Worm (Caenorhabditis elegans) whole organism, L1 larva: ENCODE measurements around the gene nhr-258.
A peak's percentile ranks its signal among the peaks of the same experiment; 100 is the strongest.

ENCODE experiments used
- C04F5.9 ChIP-seq: sonication (generic microtip); optimal IDR thresholded peaks from 2 replicates; lab custom pipeline; 2016; ENCODE audit warnings: missing genetic modification characterization, missing compliant biosample characterization
- C34B4.2 ChIP-seq: sonication (generic microtip); optimal IDR thresholded peaks from 2 replicates; lab custom pipeline; 2017; ENCODE audit warnings: mild to moderate bottlenecking, missing genetic modification characterization, missing compliant biosample characterization
- F16B12.6 ChIP-seq: fragments of 150-350 bp; optimal IDR thresholded peaks from 2 replicates; lab custom pipeline; 2014; ENCODE audit warnings: missing biosample characterization, missing genetic modification characterization
- Y116A8C.19 ChIP-seq: sonication (generic microtip); optimal IDR thresholded peaks from 2 replicates; lab custom pipeline; 2016; ENCODE audit warnings: missing compliant biosample characterization, missing genetic modification characterization, borderline replicate concordance
- aha-1 ChIP-seq: fragments of 150-350 bp; optimal IDR thresholded peaks from 2 replicates; lab custom pipeline; 2014; ENCODE audit warnings: missing biosample characterization, missing genetic modification characterization
- aly-2 ChIP-seq: fragments of 150-350 bp; optimal IDR thresholded peaks from 2 replicates; lab custom pipeline; 2014; ENCODE audit warnings: missing biosample characterization, missing genetic modification characterization
- blmp-1 ChIP-seq: fragments of 150-350 bp; optimal IDR thresholded peaks from 2 replicates; lab custom pipeline; 2014; ENCODE audit warnings: missing biosample characterization, missing genetic modification characterization
- ceh-82 ChIP-seq, 3 experiments: fragments of 150-350 bp in 1 of 3; sonication (generic microtip) in 2 of 3; optimal IDR thresholded peaks; 2 replicates each; lab custom pipeline; 2014 to 2017; ENCODE audit warnings: missing biosample characterization in 3 of 3, missing genetic modification characterization in 3 of 3
- ceh-90 ChIP-seq: sonication (generic microtip); optimal IDR thresholded peaks from 2 replicates; lab custom pipeline; 2016; ENCODE audit warnings: missing genetic modification characterization, missing compliant biosample characterization
- dpl-1 ChIP-seq, 3 experiments: fragments of 150-350 bp in 2 of 3; sonication (generic microtip) in 1 of 3; optimal IDR thresholded peaks; 2 replicates each; lab custom pipeline; 2014 to 2017; ENCODE audit warnings: missing biosample characterization in 3 of 3, missing genetic modification characterization in 3 of 3, missing genetic modification reagents in 3 of 3
- efl-1 ChIP-seq, 4 experiments: fragments of 150-350 bp; optimal IDR thresholded peaks in 3 of 4; peaks in 1 of 4; 1 replicate in 1 of 4; 2 replicates in 3 of 4; lab custom pipeline; 2014; ENCODE audit warnings: missing biosample characterization in 2 of 4, missing genetic modification characterization in 2 of 4, missing genetic modification reagents in 2 of 4
- efl-3 ChIP-seq: fragments of 200-800 bp; sonication (Bioruptor generic); optimal IDR thresholded peaks from 2 replicates; lab custom pipeline; 2018; ENCODE audit warnings: mild to moderate bottlenecking, missing genetic modification characterization, missing compliant biosample characterization
- egl-13 ChIP-seq: sonication (generic microtip); optimal IDR thresholded peaks from 2 replicates; lab custom pipeline; 2016; ENCODE audit warnings: missing genotype, missing genetic modification reagents, missing genetic modification characterization, missing compliant biosample characterization
- egl-27 ChIP-seq, 2 experiments: fragments of 150-350 bp in 1 of 2; sonication (generic microtip); optimal IDR thresholded peaks; 3 replicates each; lab custom pipeline; 2017 to 2018; ENCODE audit warnings: missing biosample characterization in 2 of 2, missing genetic modification characterization in 2 of 2, missing genetic modification reagents in 2 of 2
- ets-5 ChIP-seq: fragments of 200-800 bp; sonication (Bioruptor generic); IDR thresholded peaks from 2 replicates; pipeline ENCODE4 v1.3.6; 2022; ENCODE audit warnings: missing genetic modification characterization, missing compliant biosample characterization
- fkh-4 ChIP-seq: sonication (generic microtip); optimal IDR thresholded peaks from 2 replicates; lab custom pipeline; 2016; ENCODE audit warnings: missing compliant biosample characterization, missing genetic modification characterization, borderline replicate concordance
- fkh-8 ChIP-seq: sonication (generic microtip); optimal IDR thresholded peaks from 2 replicates; lab custom pipeline; 2016; ENCODE audit warnings: mild to moderate bottlenecking, missing genetic modification characterization, missing compliant biosample characterization
- fos-1 ChIP-seq: fragments of 150-350 bp; optimal IDR thresholded peaks from 2 replicates; lab custom pipeline; 2014; ENCODE audit warnings: missing biosample characterization, missing genetic modification characterization
- grh-1 ChIP-seq: fragments of 200-800 bp; sonication (Bioruptor generic); IDR thresholded peaks from 2 replicates; pipeline ENCODE4 v1.3.6; 2022; ENCODE audit warnings: missing genetic modification reagents, missing genetic modification characterization, missing compliant biosample characterization
- hlh-4 ChIP-seq: sonication (generic microtip); optimal IDR thresholded peaks from 2 replicates; lab custom pipeline; 2016; ENCODE audit warnings: mild to moderate bottlenecking, missing genetic modification characterization, missing compliant biosample characterization
- hpl-2 ChIP-seq: fragments of 150-350 bp; optimal IDR thresholded peaks from 2 replicates; lab custom pipeline; 2014; ENCODE audit warnings: missing biosample characterization, missing genetic modification reagents, missing genetic modification characterization
- irx-1 ChIP-seq: sonication (generic microtip); optimal IDR thresholded peaks from 2 replicates; lab custom pipeline; 2016; ENCODE audit warnings: missing genetic modification characterization, missing compliant biosample characterization
- isw-1 ChIP-seq: fragments of 200-800 bp; sonication (Bioruptor generic); IDR thresholded peaks from 2 replicates; pipeline ENCODE4 v1.3.6; 2022; ENCODE audit warnings: missing genetic modification characterization, missing compliant biosample characterization
- jun-1 ChIP-seq: fragments of 150-350 bp; optimal IDR thresholded peaks from 2 replicates; lab custom pipeline; 2014; ENCODE audit warnings: missing biosample characterization, missing genetic modification reagents, missing genetic modification characterization
- lin-14 ChIP-seq: fragments of 200-800 bp; sonication (Bioruptor generic); optimal IDR thresholded peaks from 2 replicates; lab custom pipeline; 2018; ENCODE audit warnings: mild to moderate bottlenecking, missing genetic modification characterization, moderate library complexity, missing compliant biosample characterization
- lin-15B ChIP-seq: fragments of 150-350 bp; sonication (generic microtip); optimal IDR thresholded peaks from 3 replicates; lab custom pipeline; 2014; ENCODE audit warnings: missing biosample characterization, missing genetic modification characterization
- lin-35 ChIP-seq, 2 experiments: fragments of 150-350 bp; optimal IDR thresholded peaks; 2 replicates each; lab custom pipeline; 2014; ENCODE audit warnings: missing biosample characterization in 2 of 2, missing genetic modification characterization in 2 of 2, missing genetic modification reagents in 2 of 2
- lsy-2 ChIP-seq, 2 experiments: fragments of 150-350 bp; optimal IDR thresholded peaks; 2 replicates each; lab custom pipeline; 2014; ENCODE audit warnings: missing biosample characterization in 2 of 2, missing genetic modification characterization in 2 of 2
- mdl-1 ChIP-seq, 2 experiments: fragments of 150-350 bp; optimal IDR thresholded peaks; 2 replicates each; lab custom pipeline; 2014 to 2017; ENCODE audit warnings: missing biosample characterization in 2 of 2, missing genetic modification characterization in 2 of 2, inconsistent platforms in 1 of 2
- mep-1 ChIP-seq: fragments of 150-350 bp; optimal IDR thresholded peaks from 2 replicates; lab custom pipeline; 2014; ENCODE audit warnings: missing biosample characterization, missing genetic modification characterization
- nhr-11 ChIP-seq: fragments of 150-350 bp; optimal IDR thresholded peaks from 2 replicates; lab custom pipeline; 2014; ENCODE audit warnings: missing biosample characterization, missing genetic modification characterization
- nhr-12 ChIP-seq: sonication (generic microtip); optimal IDR thresholded peaks from 2 replicates; lab custom pipeline; 2017; ENCODE audit warnings: missing biosample characterization, missing genetic modification characterization
- nhr-19 ChIP-seq: fragments of 200-800 bp; sonication (Bioruptor generic); conservative IDR thresholded peaks from 2 replicates; pipeline ENCODE4 v1.3.6; 2022; ENCODE audit warnings: missing genetic modification characterization, missing compliant biosample characterization
- nhr-20 ChIP-seq: sonication (generic microtip); optimal IDR thresholded peaks from 2 replicates; lab custom pipeline; 2016; ENCODE audit warnings: mild to moderate bottlenecking, missing genetic modification characterization, missing compliant biosample characterization
- nhr-28 ChIP-seq: fragments of 150-350 bp; optimal IDR thresholded peaks from 2 replicates; lab custom pipeline; 2014; ENCODE audit warnings: missing biosample characterization, missing genetic modification characterization
- nhr-47 ChIP-seq: sonication (generic microtip); optimal IDR thresholded peaks from 2 replicates; lab custom pipeline; 2016; ENCODE audit warnings: mild to moderate bottlenecking, missing genetic modification characterization, moderate library complexity, missing compliant biosample characterization
- nhr-71 ChIP-seq: sonication (generic microtip); optimal IDR thresholded peaks from 2 replicates; lab custom pipeline; 2016; ENCODE audit warnings: mild to moderate bottlenecking, missing genetic modification characterization, moderate library complexity, missing compliant biosample characterization
- nhr-76 ChIP-seq: sonication (generic microtip); optimal IDR thresholded peaks from 2 replicates; lab custom pipeline; 2017; ENCODE audit warnings: missing biosample characterization, missing genetic modification characterization
- nhr-77 ChIP-seq: fragments of 150-350 bp; optimal IDR thresholded peaks from 2 replicates; lab custom pipeline; 2014; ENCODE audit warnings: missing biosample characterization, missing genetic modification characterization
- nhr-84 ChIP-seq: sonication (generic microtip); optimal IDR thresholded peaks from 2 replicates; lab custom pipeline; 2017; ENCODE audit warnings: missing biosample characterization, missing genetic modification characterization
- nhr-85 ChIP-seq: sonication (generic microtip); peaks from one replicate; lab custom pipeline; 2016; ENCODE audit warnings: missing genetic modification characterization, inconsistent platforms, missing compliant biosample characterization
- pax-3 ChIP-seq: fragments of 200-800 bp; sonication (Bioruptor generic); optimal IDR thresholded peaks from 2 replicates; lab custom pipeline; 2018; ENCODE audit warnings: mild to moderate bottlenecking, missing genetic modification characterization, moderate library complexity, missing compliant biosample characterization
- rnt-1 ChIP-seq: sonication (generic microtip); optimal IDR thresholded peaks from 2 replicates; lab custom pipeline; 2016; ENCODE audit warnings: mild to moderate bottlenecking, missing genetic modification characterization, moderate library complexity, missing compliant biosample characterization
- skn-1 ChIP-seq: fragments of 150-350 bp; optimal IDR thresholded peaks from 2 replicates; lab custom pipeline; 2014; ENCODE audit warnings: missing biosample characterization, missing genetic modification characterization
- sptf-1 ChIP-seq: fragments of 150-350 bp; optimal IDR thresholded peaks from 2 replicates; lab custom pipeline; 2014; ENCODE audit warnings: missing biosample characterization, missing genetic modification characterization
- sup-37 ChIP-seq: fragments of 200-800 bp; sonication (Bioruptor generic); optimal IDR thresholded peaks from 2 replicates; lab custom pipeline; 2018; ENCODE audit warnings: mild to moderate bottlenecking, missing genetic modification characterization, missing compliant biosample characterization
- tbx-2 ChIP-seq: sonication (generic microtip); optimal IDR thresholded peaks from 2 replicates; lab custom pipeline; 2016; ENCODE audit warnings: missing genetic modification characterization, missing compliant biosample characterization
- tlp-1 ChIP-seq: fragments of 150-350 bp; optimal IDR thresholded peaks from 2 replicates; lab custom pipeline; 2014; ENCODE audit warnings: missing biosample characterization, missing genetic modification characterization
- unc-62 ChIP-seq: fragments of 150-350 bp; optimal IDR thresholded peaks from 2 replicates; lab custom pipeline; 2014; ENCODE audit warnings: missing biosample characterization, missing genetic modification reagents, missing genetic modification characterization
- unc-86 ChIP-seq: sonication (generic microtip); optimal IDR thresholded peaks from 2 replicates; lab custom pipeline; 2016; ENCODE audit warnings: missing genetic modification characterization, missing compliant biosample characterization
- xbp-1 ChIP-seq: sonication (generic microtip); optimal IDR thresholded peaks from 2 replicates; lab custom pipeline; 2016; ENCODE audit warnings: missing genetic modification characterization, missing compliant biosample characterization
- zag-1 ChIP-seq: fragments of 150-350 bp; optimal IDR thresholded peaks from 2 replicates; lab custom pipeline; 2014; ENCODE audit warnings: missing biosample characterization, missing genetic modification characterization

The nhr-258 gene

ce11 chrIV:8027293-8027866 lies 17.4 kb upstream of the nhr-258 start (continued):
- TF ChIP-seq fkh-4 (tag; lab: Kevin White, UChicago), result no peak
- TF ChIP-seq nhr-11 (tag; lab: Kevin White, UChicago), result no peak
- no peak for TF ChIP-seq unc-86 (tag; lab: Kevin White, UChicago)
- no peak for TF ChIP-seq unc-62 (GFP tag; lab: Kevin White, UChicago)
- TF ChIP-seq egl-13, result no peak
- peak; percentile 24 for TF ChIP-seq lin-14 (GFP tag; lab: Kevin White, UChicago)
- no peak for TF ChIP-seq skn-1 (tag; lab: Kevin White, UChicago)
- no peak for TF ChIP-seq isw-1 (GFP tag; lab: Robert Waterston, UW)
- no peak for TF ChIP-seq efl-1 (optimal IDR thresholded peaks at IDR 0.05; lab: Kevin White, UChicago)
- no peak for TF ChIP-seq efl-1 (GFP tag; optimal IDR thresholded peaks at IDR 0.05 in 1 of 2; lab: Kevin White, UChicago)
- TF ChIP-seq jun-1, result no peak
- no peak for TF ChIP-seq C04F5.9 (tag; lab: Kevin White, UChicago)
- TF ChIP-seq fos-1 (tag; lab: Kevin White, UChicago), result no peak
- TF ChIP-seq efl-3 (GFP tag; lab: Kevin White, UChicago), result no peak
- no peak for TF ChIP-seq hlh-4
- TF ChIP-seq nhr-77, result no peak
- no peak for TF ChIP-seq egl-27 (tag; optimal IDR thresholded peaks at IDR 0.05; lab: Kevin White, UChicago)
- TF ChIP-seq nhr-20 (tag; lab: Kevin White, UChicago), result peak; percentile 33
- TF ChIP-seq grh-1 (GFP tag; lab: Robert Waterston, UW), result no peak
- TF ChIP-seq pax-3, result no peak
- TF ChIP-seq blmp-1 (tag; lab: Kevin White, UChicago), result peak; percentile 71
- no peak for TF ChIP-seq hpl-2
- no peak for TF ChIP-seq nhr-28
- no peak for TF ChIP-seq tlp-1
- no peak for TF ChIP-seq sup-37 (GFP tag; lab: Kevin White, UChicago)
- no peak for TF ChIP-seq zag-1 (tag; lab: Kevin White, UChicago)
- TF ChIP-seq nhr-85, result peak; percentile 94
- no peak for TF ChIP-seq nhr-76 (tag; lab: Kevin White, UChicago)
- TF ChIP-seq irx-1, result no peak
- no peak for TF ChIP-seq C34B4.2 (tag; lab: Kevin White, UChicago)
- TF ChIP-seq ceh-82 (tag; optimal IDR thresholded peaks at IDR 0.05; lab: Kevin White, UChicago), result no peak

ce11 chrIV:8028372-8028771 lies 16.4 kb upstream of the nhr-258 start:
- TF ChIP-seq unc-62 (GFP tag; lab: Kevin White, UChicago) (no peak), nhr-12 (tag; lab: Kevin White, UChicago) (no peak), aly-2 (tag; lab: Kevin White, UChicago) (no peak), C34B4.2 (tag; lab: Kevin White, UChicago) (no peak), ceh-82 (tag; optimal IDR thresholded peaks at IDR 0.05; lab: Kevin White, UChicago) (peak in 1 of 3 experiments; percentile 1), sptf-1 (tag; lab: Kevin White, UChicago) (no peak), dpl-1 (GFP tag; optimal IDR thresholded peaks at IDR 0.05; lab: Kevin White, UChicago) (peak; percentile 53 to 58 (median 56)), ets-5 (GFP tag; lab: Robert Waterston, UW) (no peak), mdl-1 (tag; optimal IDR thresholded peaks at IDR 0.05; lab: Kevin White, UChicago) (peak in 1 of 2 experiments; percentile 98), ceh-90 (tag; lab: Kevin White, UChicago) (no peak), skn-1 (tag; lab: Kevin White, UChicago) (no peak), F16B12.6 (tag; lab: Kevin White, UChicago) (no peak), mep-1 (tag; lab: Kevin White, UChicago) (peak; percentile 78), nhr-84 (tag; lab: Kevin White, UChicago) (no peak), hlh-4 (no peak), lin-15B (no peak), aha-1 (tag; lab: Kevin White, UChicago) (no peak), nhr-71 (tag; lab: Kevin White, UChicago) (peak; percentile 97), isw-1 (GFP tag; lab: Robert Waterston, UW) (no peak), lin-14 (GFP tag; lab: Kevin White, UChicago) (peak; percentile 95), xbp-1 (tag; lab: Kevin White, UChicago) (peak; percentile 38), efl-3 (GFP tag; lab: Kevin White, UChicago) (no peak), lsy-2 (tag; optimal IDR thresholded peaks at IDR 0.05; lab: Kevin White, UChicago) (peak; percentile 57), lin-35 (GFP tag; optimal IDR thresholded peaks at IDR 0.05; lab: Kevin White, UChicago) (peak in 1 of 2 experiments; percentile 86), nhr-47 (peak; percentile 78), Y116A8C.19 (tag; lab: Kevin White, UChicago) (no peak), rnt-1 (tag; lab: Kevin White, UChicago) (no peak), fkh-8 (tag; lab: Kevin White, UChicago) (no peak), nhr-85 (peak; percentile 99), nhr-19 (peak; percentile 87), tbx-2 (tag; lab: Kevin White, UChicago) (peak; percentile 83)
